Worm (Caenorhabditis elegans) whole organism, L2 larva: ENCODE data around the gene F54C9.3.

ENCODE experiments used
- C34F6.9 ChIP-seq: fragments of 150-350 bp; optimal IDR thresholded peaks from 2 replicates; lab custom pipeline; 2014; ENCODE audit warnings: missing biosample characterization, missing genetic modification characterization
- F13H6.1 ChIP-seq: sonication (generic microtip); optimal IDR thresholded peaks from 2 replicates; lab custom pipeline; 2016; ENCODE audit warnings: missing genetic modification characterization, missing compliant biosample characterization
- R02D3.7 ChIP-seq: fragments of 150-350 bp; optimal IDR thresholded peaks from 2 replicates; lab custom pipeline; 2014; ENCODE audit warnings: missing biosample characterization, missing genetic modification characterization
- Y55F3AM.14 ChIP-seq: fragments of 200-800 bp; sonication (Bioruptor generic); optimal IDR thresholded peaks from 2 replicates; lab custom pipeline; 2018; ENCODE audit warnings: mild to moderate bottlenecking, missing genetic modification characterization, missing compliant biosample characterization
- ZK546.5 ChIP-seq: sonication (generic microtip); optimal IDR thresholded peaks from 2 replicates; lab custom pipeline; 2017; ENCODE audit warnings: missing biosample characterization, missing genetic modification characterization
- alr-1 ChIP-seq: fragments of 150-350 bp; optimal IDR thresholded peaks from 2 replicates; lab custom pipeline; 2014; ENCODE audit warnings: missing biosample characterization, missing genetic modification characterization
- aly-2 ChIP-seq: fragments of 150-350 bp; optimal IDR thresholded peaks from 2 replicates; lab custom pipeline; 2014; ENCODE audit warnings: missing biosample characterization, missing genetic modification characterization
- ama-1 ChIP-seq: fragments of 150-350 bp; optimal IDR thresholded peaks from 2 replicates; lab custom pipeline; 2018; ENCODE audit warnings: inconsistent platforms
- blmp-1 ChIP-seq: sonication (generic microtip); optimal IDR thresholded peaks from 2 replicates; lab custom pipeline; 2017; ENCODE audit warnings: missing genetic modification characterization, mild to moderate bottlenecking, missing compliant biosample characterization, antibody characterized with exemption, moderate library complexity; ENCODE audit not compliant: insufficient read depth
- ceh-16 ChIP-seq: fragments of 150-350 bp; optimal IDR thresholded peaks from 2 replicates; lab custom pipeline; 2014; ENCODE audit warnings: missing biosample characterization, missing genetic modification characterization
- ceh-82 ChIP-seq: fragments of 150-350 bp; optimal IDR thresholded peaks from 2 replicates; lab custom pipeline; 2014; ENCODE audit warnings: missing biosample characterization, missing genetic modification characterization
- crh-2 ChIP-seq: sonication (generic microtip); optimal IDR thresholded peaks from 2 replicates; lab custom pipeline; 2017; ENCODE audit warnings: missing biosample characterization, missing genetic modification characterization
- dmd-4 ChIP-seq: sonication (generic microtip); optimal IDR thresholded peaks from 2 replicates; lab custom pipeline; 2017; ENCODE audit warnings: missing biosample characterization, missing genetic modification characterization
- egl-27 ChIP-seq: sonication (generic microtip); optimal IDR thresholded peaks from 3 replicates; lab custom pipeline; 2017; ENCODE audit warnings: missing biosample characterization, missing genetic modification reagents, missing genetic modification characterization
- elt-1 ChIP-seq: fragments of 150-350 bp; optimal IDR thresholded peaks from 2 replicates; lab custom pipeline; 2014; ENCODE audit warnings: missing biosample characterization, missing genetic modification characterization
- elt-3 ChIP-seq: sonication (generic microtip); optimal IDR thresholded peaks from 2 replicates; lab custom pipeline; 2017; ENCODE audit warnings: missing biosample characterization, missing genetic modification characterization
- fos-1 ChIP-seq: fragments of 150-350 bp; optimal IDR thresholded peaks from 2 replicates; lab custom pipeline; 2014; ENCODE audit warnings: missing biosample characterization, missing genetic modification characterization
- gmeb-1 ChIP-seq: fragments of 150-350 bp; optimal IDR thresholded peaks from 2 replicates; lab custom pipeline; 2014; ENCODE audit warnings: missing biosample characterization, missing genetic modification characterization
- lin-11 ChIP-seq: fragments of 150-350 bp; sonication (generic microtip); optimal IDR thresholded peaks from 2 replicates; lab custom pipeline; 2014; ENCODE audit warnings: missing biosample characterization, missing genetic modification characterization, inconsistent platforms, mixed read lengths
- lin-13 ChIP-seq: fragments of 150-350 bp; optimal IDR thresholded peaks from 2 replicates; lab custom pipeline; 2014; ENCODE audit warnings: missing biosample characterization, missing genetic modification reagents, missing genetic modification characterization
- lin-39 ChIP-seq: fragments of 150-350 bp; optimal IDR thresholded peaks from 2 replicates; lab custom pipeline; 2014; ENCODE audit warnings: missing biosample characterization, missing genetic modification reagents, missing genetic modification characterization
- lsy-2 ChIP-seq, 2 experiments: fragments of 150-350 bp in 1 of 2; sonication (generic microtip) in 1 of 2; optimal IDR thresholded peaks; 2 replicates each; lab custom pipeline; 2014 to 2017; ENCODE audit warnings: missing biosample characterization in 2 of 2, missing genetic modification characterization in 2 of 2
- mab-5 ChIP-seq: fragments of 150-350 bp; optimal IDR thresholded peaks from 2 replicates; lab custom pipeline; 2014; ENCODE audit warnings: missing biosample characterization, missing genetic modification characterization
- mbf-1 ChIP-seq: sonication (generic microtip); optimal IDR thresholded peaks from 2 replicates; lab custom pipeline; 2017; ENCODE audit warnings: missing biosample characterization, missing genetic modification characterization
- mdl-1 ChIP-seq, 2 experiments: fragments of 150-350 bp in 1 of 2; sonication (generic microtip) in 1 of 2; optimal IDR thresholded peaks; 2 replicates each; lab custom pipeline; 2017; ENCODE audit warnings: missing biosample characterization in 2 of 2, missing genetic modification characterization in 2 of 2
- nhr-10 ChIP-seq: sonication (generic microtip); optimal IDR thresholded peaks from 2 replicates; lab custom pipeline; 2017; ENCODE audit warnings: missing biosample characterization, missing genetic modification characterization
- nhr-11 ChIP-seq: fragments of 150-350 bp; optimal IDR thresholded peaks from 2 replicates; lab custom pipeline; 2014; ENCODE audit warnings: missing biosample characterization, missing genetic modification characterization
- nhr-12 ChIP-seq: fragments of 150-350 bp; optimal IDR thresholded peaks from 2 replicates; lab custom pipeline; 2014; ENCODE audit warnings: missing biosample characterization, missing genetic modification characterization
- nhr-129 ChIP-seq: fragments of 150-350 bp; optimal IDR thresholded peaks from 2 replicates; lab custom pipeline; 2014; ENCODE audit warnings: missing biosample characterization, missing genetic modification characterization
- nhr-21 ChIP-seq: fragments of 150-350 bp; optimal IDR thresholded peaks from 2 replicates; lab custom pipeline; 2014; ENCODE audit warnings: missing biosample characterization, missing genetic modification characterization
- nhr-23 ChIP-seq: fragments of 150-350 bp; optimal IDR thresholded peaks from 2 replicates; lab custom pipeline; 2014; ENCODE audit warnings: missing biosample characterization, missing genetic modification reagents, missing genetic modification characterization
- nhr-237 ChIP-seq: fragments of 150-350 bp; optimal IDR thresholded peaks from 2 replicates; lab custom pipeline; 2014; ENCODE audit warnings: missing biosample characterization, missing genetic modification characterization
- nhr-25 ChIP-seq: fragments of 150-350 bp; sonication (generic microtip); optimal IDR thresholded peaks from 3 replicates; lab custom pipeline; 2014; ENCODE audit warnings: missing biosample characterization, missing genetic modification characterization
- nhr-6 ChIP-seq: fragments of 150-350 bp; optimal IDR thresholded peaks from 2 replicates; lab custom pipeline; 2014; ENCODE audit warnings: missing biosample characterization, missing genetic modification characterization
- nhr-77 ChIP-seq: fragments of 150-350 bp; optimal IDR thresholded peaks from 2 replicates; lab custom pipeline; 2014; ENCODE audit warnings: missing biosample characterization, missing genetic modification characterization
- peb-1 ChIP-seq: fragments of 150-350 bp; optimal IDR thresholded peaks from 2 replicates; lab custom pipeline; 2014; ENCODE audit warnings: missing biosample characterization, missing genetic modification characterization
- sem-4 ChIP-seq: fragments of 150-350 bp; optimal IDR thresholded peaks from 2 replicates; lab custom pipeline; 2014; ENCODE audit warnings: missing biosample characterization, missing genetic modification reagents, missing genetic modification characterization
- skn-1 ChIP-seq: sonication (generic microtip); optimal IDR thresholded peaks from 2 replicates; lab custom pipeline; 2017; ENCODE audit warnings: missing biosample characterization, missing genetic modification characterization
- sma-3 ChIP-seq: sonication (generic microtip); optimal IDR thresholded peaks from 2 replicates; lab custom pipeline; 2016; ENCODE audit warnings: missing genetic modification reagents, missing genetic modification characterization, missing compliant biosample characterization
- sma-9 ChIP-seq, 2 experiments: fragments of 150-350 bp in 1 of 2; sonication (generic microtip) in 1 of 2; optimal IDR thresholded peaks; 2 replicates each; lab custom pipeline; 2014 to 2016; ENCODE audit warnings: missing genetic modification characterization in 2 of 2, mild to moderate bottlenecking in 1 of 2, missing biosample characterization in 1 of 2, missing compliant biosample characterization in 1 of 2, missing genetic modification reagents in 1 of 2, moderate library complexity in 1 of 2
- snpc-4 ChIP-seq: fragments of 150-350 bp; optimal IDR thresholded peaks from 2 replicates; lab custom pipeline; 2014; ENCODE audit warnings: missing biosample characterization, missing genetic modification characterization
- unc-39 ChIP-seq: fragments of 150-350 bp; optimal IDR thresholded peaks from 2 replicates; lab custom pipeline; 2014; ENCODE audit warnings: missing biosample characterization, missing genetic modification characterization
- unc-55 ChIP-seq: fragments of 150-350 bp; sonication (generic microtip); optimal IDR thresholded peaks from 3 replicates; lab custom pipeline; 2014; ENCODE audit warnings: missing biosample characterization, missing genetic modification reagents, missing genetic modification characterization
- unc-62 ChIP-seq: fragments of 150-350 bp; optimal IDR thresholded peaks from 2 replicates; lab custom pipeline; 2014; ENCODE audit warnings: missing biosample characterization, missing genetic modification reagents, missing genetic modification characterization
- zag-1 ChIP-seq: fragments of 150-350 bp; optimal IDR thresholded peaks from 2 replicates; lab custom pipeline; 2014; ENCODE audit warnings: missing biosample characterization, missing genetic modification characterization
- ztf-1 ChIP-seq: fragments of 200-800 bp; sonication (Bioruptor generic); conservative IDR thresholded peaks from 2 replicates; pipeline ENCODE4 v1.3.6; 2022; ENCODE audit warnings: missing genetic modification characterization, missing compliant biosample characterization
- ztf-11 ChIP-seq: sonication (generic microtip); optimal IDR thresholded peaks from 2 replicates; lab custom pipeline; 2017; ENCODE audit warnings: missing biosample characterization, missing genetic modification characterization
- ztf-4 ChIP-seq: fragments of 150-350 bp; optimal IDR thresholded peaks from 2 replicates; lab custom pipeline; 2014; ENCODE audit warnings: missing biosample characterization, missing genetic modification characterization

Gene F54C9.3

ce11 chrII:8516783-8517182, 49.9 kb downstream of the F54C9.3 start, which contains the start of gene rnh-2:
TSS of gene rnh-2 (plus strand) at chrII:8517150.
- TF ChIP-seq nhr-25 (tag; lab: Kevin White, UChicago) (no peak), aly-2 (no peak), nhr-129 (peak; percentile 58), ztf-11 (tag; lab: Kevin White, UChicago) (no peak), lin-13 (peak; percentile 70), lsy-2 (tag; optimal IDR thresholded peaks at IDR 0.05; lab: Kevin White, UChicago) (peak; percentile 15 to 94), dmd-4 (tag; lab: Kevin White, UChicago) (no peak), zag-1 (no peak), unc-39 (tag; lab: Kevin White, UChicago) (no peak), elt-3 (tag; lab: Kevin White, UChicago) (no peak), R02D3.7 (no peak), nhr-23 (tag; lab: Kevin White, UChicago) (no peak), ztf-4 (tag; lab: Kevin White, UChicago) (no peak), mab-5 (tag; lab: Kevin White, UChicago) (no peak), snpc-4 (tag; lab: Kevin White, UChicago) (no peak), nhr-6 (tag; lab: Kevin White, UChicago) (peak; percentile 7), nhr-11 (tag; lab: Kevin White, UChicago) (no peak), unc-62 (GFP tag; lab: Kevin White, UChicago) (no peak), blmp-1 (tag; lab: Kevin White, UChicago) (no peak), ztf-1 (GFP tag; lab: Robert Waterston, UW) (no peak), crh-2 (tag; lab: Kevin White, UChicago) (peak; percentile 78), peb-1 (no peak), gmeb-1 (tag; lab: Kevin White, UChicago) (peak; percentile 64), ceh-82 (tag; lab: Kevin White, UChicago) (no peak), alr-1 (tag; lab: Kevin White, UChicago) (no peak), ZK546.5 (tag; lab: Kevin White, UChicago) (no peak), sem-4 (tag; lab: Kevin White, UChicago) (peak; percentile 18), egl-27 (tag; lab: Kevin White, UChicago) (no peak), Y55F3AM.14 (GFP tag; lab: Kevin White, UChicago) (no peak), sma-9 (GFP tag; optimal IDR thresholded peaks at IDR 0.05; lab: Kevin White, UChicago) (peak; percentile 55), sma-9 (tag; optimal IDR thresholded peaks at IDR 0.05; lab: Kevin White, UChicago) (no peak), sma-3 (peak; percentile 66), nhr-10 (tag; lab: Kevin White, UChicago) (no peak), ama-1 (no peak), mdl-1 (tag; optimal IDR thresholded peaks at IDR 0.05; lab: Kevin White, UChicago) (no peak), nhr-12 (tag; lab: Kevin White, UChicago) (no peak), nhr-237 (tag; lab: Kevin White, UChicago) (no peak), lin-39 (tag; lab: Kevin White, UChicago) (no peak), skn-1 (tag; lab: Kevin White, UChicago) (peak; percentile 3), F13H6.1 (peak; percentile 13), unc-55 (peak; percentile 86), mbf-1 (tag; lab: Kevin White, UChicago) (no peak), lin-11 (no peak), nhr-77 (no peak), ceh-16 (no peak), fos-1 (peak; percentile 49), nhr-21 (tag; lab: Kevin White, UChicago) (peak; percentile 5), elt-1 (tag; lab: Kevin White, UChicago) (no peak), C34F6.9 (tag; lab: Kevin White, UChicago) (peak; percentile 82)
